Worm (Caenorhabditis elegans) whole organism, early embryonic: ENCODE results near the gene fbxb-47.
"Not testable (repeated sequence)": the region's sequence is repeated elsewhere in the genome, so short reads cannot be mapped to it uniquely, and the experiment has no call there.

Experiments used
- B0310.2 ChIP-seq: sonication (generic microtip); optimal IDR thresholded peaks from 2 replicates; lab custom pipeline; 2016; ENCODE audit warnings: mild to moderate bottlenecking, missing genetic modification characterization, missing compliant biosample characterization
- F13C5.2 ChIP-seq: sonication (generic microtip); optimal IDR thresholded peaks from 2 replicates; lab custom pipeline; 2017; ENCODE audit warnings: mild to moderate bottlenecking, missing genetic modification characterization, inconsistent platforms, missing compliant biosample characterization
- aly-1 ChIP-seq: sonication (generic microtip); optimal IDR thresholded peaks from 2 replicates; lab custom pipeline; 2016; ENCODE audit warnings: missing genetic modification characterization, missing compliant biosample characterization
- ama-1 ChIP-seq: fragments of 150-350 bp; optimal IDR thresholded peaks from 2 replicates; lab custom pipeline; 2014
- ceh-13 ChIP-seq: fragments of 200-800 bp; sonication (Bioruptor generic); optimal IDR thresholded peaks from 2 replicates; lab custom pipeline; 2018; ENCODE audit warnings: mild to moderate bottlenecking, missing genetic modification characterization, missing compliant biosample characterization
- ceh-36 ChIP-seq: sonication (generic microtip); optimal IDR thresholded peaks from 2 replicates; lab custom pipeline; 2016; ENCODE audit warnings: missing genetic modification characterization, inconsistent platforms, missing compliant biosample characterization
- ets-7 ChIP-seq: sonication (generic microtip); optimal IDR thresholded peaks from 2 replicates; lab custom pipeline; 2016; ENCODE audit warnings: missing genotype, missing genetic modification characterization, missing compliant biosample characterization
- flt-1 ChIP-seq: fragments of 200-800 bp; sonication (Bioruptor generic); IDR thresholded peaks from 2 replicates; pipeline ENCODE4 v1.3.6; 2022; ENCODE audit warnings: missing genetic modification characterization, missing compliant biosample characterization
- hmbx-1 ChIP-seq: sonication (generic microtip); optimal IDR thresholded peaks from 2 replicates; lab custom pipeline; 2016; ENCODE audit warnings: mild to moderate bottlenecking, missing genetic modification characterization, missing compliant biosample characterization
- hmg-4 ChIP-seq: fragments of 200-800 bp; sonication (Bioruptor generic); optimal IDR thresholded peaks from 2 replicates; lab custom pipeline; 2018; ENCODE audit warnings: mild to moderate bottlenecking, missing genetic modification characterization, missing compliant biosample characterization
- hnd-1 ChIP-seq: sonication (generic microtip); optimal IDR thresholded peaks from 2 replicates; lab custom pipeline; 2016; ENCODE audit warnings: missing genetic modification characterization, missing compliant biosample characterization
- pes-1 ChIP-seq: fragments of 200-800 bp; sonication (Bioruptor generic); IDR thresholded peaks from 2 replicates; pipeline ENCODE4 v1.3.6; 2022; ENCODE audit warnings: missing genetic modification reagents, missing genetic modification characterization, missing compliant biosample characterization
- scrt-1 ChIP-seq: fragments of 200-800 bp; sonication (Bioruptor generic); IDR thresholded peaks from 2 replicates; pipeline ENCODE4 v1.3.6; 2022; ENCODE audit warnings: missing genetic modification characterization, missing compliant biosample characterization
- sea-1 ChIP-seq: fragments of 200-800 bp; sonication (Bioruptor generic); conservative IDR thresholded peaks from 2 replicates; pipeline ENCODE4 v1.3.6; 2022; ENCODE audit warnings: missing genetic modification characterization, missing compliant biosample characterization
- tbx-11 ChIP-seq: fragments of 200-800 bp; sonication (Bioruptor generic); IDR thresholded peaks from 2 replicates; pipeline ENCODE4 v1.3.6; 2022; ENCODE audit warnings: missing genetic modification characterization, missing compliant biosample characterization
- tbx-37 ChIP-seq: fragments of 200-800 bp; sonication (Bioruptor generic); conservative IDR thresholded peaks from 2 replicates; pipeline ENCODE4 v1.3.6; 2022; ENCODE audit warnings: missing genetic modification reagents, missing genetic modification characterization, missing compliant biosample characterization
- tra-4 ChIP-seq: sonication (generic microtip); optimal IDR thresholded peaks from 2 replicates; lab custom pipeline; 2017; ENCODE audit warnings: missing genetic modification characterization, missing compliant biosample characterization

Gene fbxb-47

DNA sequence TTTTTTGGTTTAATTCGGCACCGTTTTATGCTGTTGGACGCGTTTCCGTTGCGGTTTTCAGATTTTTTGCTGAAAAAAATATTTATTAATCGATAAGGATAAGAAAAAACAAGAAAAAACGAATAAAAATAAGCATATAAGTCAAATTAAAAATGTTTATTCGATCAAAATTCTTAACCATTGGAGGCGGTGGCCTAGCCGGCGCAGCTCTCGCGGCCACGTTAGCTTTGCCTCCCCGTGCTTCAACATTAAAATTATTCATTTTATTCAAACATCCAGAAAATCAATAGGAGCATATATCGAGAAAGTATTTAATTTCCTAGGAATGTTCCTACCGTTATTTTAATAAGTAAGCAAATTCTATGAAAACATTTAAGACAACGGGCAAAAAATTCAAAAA is 40.4 kb downstream of the fbxb-47 start, which contains the start of gene ZC204.14:
Gene ZC204.14, minus strand, starts transcription at position 69 of the 400 bp plus-strand sequence.
- TF ChIP-seq hmg-4 (no peak), ets-7 (no peak), ceh-36 (no peak), pes-1 (GFP tag; lab: Robert Waterston, UW) (no peak), tbx-11 (GFP tag; lab: Robert Waterston, UW) (no peak), ama-1 (no peak), ceh-13 (no peak)

DNA sequence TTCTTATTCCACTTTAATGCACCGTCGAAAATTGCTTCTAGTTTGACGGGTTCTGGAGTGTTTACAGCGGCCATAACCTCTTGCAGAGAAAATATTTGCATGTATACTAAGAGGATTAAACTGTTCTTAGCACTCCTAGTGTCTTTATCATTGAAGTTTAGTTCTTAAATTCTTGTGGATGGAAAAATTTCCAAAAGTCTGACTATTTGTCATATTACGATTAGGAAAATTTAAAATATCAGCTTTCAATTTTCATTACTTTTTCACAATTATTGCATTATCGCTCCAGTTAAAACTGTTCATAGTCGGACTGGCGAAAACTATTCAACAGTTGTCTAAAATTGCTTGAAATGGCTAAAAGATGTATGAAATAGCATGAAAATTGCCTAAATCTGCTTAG is 42.4 kb downstream of the fbxb-47 start, which contains the start of gene ZC204.13:
Gene ZC204.13, minus strand, starts transcription at position 101 of the 400 bp plus-strand sequence.
- TF ChIP-seq pes-1 (GFP tag; lab: Robert Waterston, UW); sea-1 (GFP tag; lab: Robert Waterston, UW); ets-7: not testable (repeated sequence)

DNA sequence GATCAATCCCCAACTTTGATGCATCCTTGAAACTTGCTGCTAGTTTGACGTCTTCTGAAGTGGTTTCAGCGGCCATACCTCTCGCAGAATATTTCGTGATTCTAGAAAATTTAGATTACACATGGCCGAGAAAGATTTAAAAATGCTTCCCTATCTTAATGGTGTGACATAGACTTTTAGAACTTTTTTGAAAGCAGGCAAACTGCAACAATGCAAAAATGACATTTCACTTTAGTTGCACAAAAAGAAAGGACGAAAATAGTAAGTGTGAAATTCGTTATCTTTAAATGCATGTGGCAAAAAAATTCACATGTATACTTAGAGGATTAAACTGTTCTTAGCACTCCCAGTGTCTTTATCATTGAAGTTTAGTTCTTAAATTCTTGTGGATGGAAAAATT is 46.1 kb downstream of the fbxb-47 start, which contains the start of gene ZC204.12:
Gene ZC204.12, minus strand, starts transcription at position 101 of the 400 bp plus-strand sequence.
- TF ChIP-seq sea-1 (GFP tag; lab: Robert Waterston, UW), result no peak
- TF ChIP-seq tbx-11 (GFP tag; lab: Robert Waterston, UW), result no peak
- no peak for TF ChIP-seq scrt-1 (GFP tag; lab: Robert Waterston, UW)
- no peak for TF ChIP-seq ceh-13
- no peak for TF ChIP-seq aly-1 (tag; lab: Kevin White, UChicago)
- TF ChIP-seq ceh-36, result no peak
- TF ChIP-seq hmg-4, result no peak
- no peak for TF ChIP-seq ets-7

DNA sequence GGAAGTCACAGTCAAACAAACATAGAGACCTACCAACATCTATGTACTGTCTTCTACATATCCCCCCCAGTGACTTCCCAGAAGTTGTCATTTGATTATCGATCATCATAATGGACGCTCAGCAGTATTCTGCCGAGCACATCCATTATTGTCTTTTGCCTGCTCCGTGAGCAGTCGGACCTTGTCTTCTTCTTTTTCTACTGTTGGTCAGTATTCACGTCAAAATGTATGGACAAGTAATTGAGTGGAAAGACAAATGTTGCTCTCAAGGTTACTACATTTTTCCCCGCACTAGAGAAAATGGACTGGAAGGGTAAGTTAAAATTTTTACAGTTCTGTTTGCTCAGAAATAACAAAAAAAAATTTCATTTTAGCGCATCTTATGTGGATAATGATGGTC is 48.3 kb downstream of the fbxb-47 start, which contains the start of gene btb-12:
Gene btb-12, plus strand, starts transcription at position 301 of the 400 bp plus-strand sequence.
- no peak for TF ChIP-seq flt-1 (GFP tag; lab: Robert Waterston, UW)
- no peak for TF ChIP-seq tbx-11 (GFP tag; lab: Robert Waterston, UW)
- TF ChIP-seq scrt-1 (GFP tag; lab: Robert Waterston, UW), result no peak
- no peak for TF ChIP-seq tra-4 (tag; lab: Kevin White, UChicago)
- TF ChIP-seq hmbx-1 (tag; lab: Kevin White, UChicago), result no peak
- TF ChIP-seq ceh-36, result no peak
- TF ChIP-seq tbx-37, result no peak
- no peak for TF ChIP-seq ama-1
- TF ChIP-seq pes-1 (GFP tag; lab: Robert Waterston, UW), result no peak
- TF ChIP-seq hnd-1, result no peak

DNA sequence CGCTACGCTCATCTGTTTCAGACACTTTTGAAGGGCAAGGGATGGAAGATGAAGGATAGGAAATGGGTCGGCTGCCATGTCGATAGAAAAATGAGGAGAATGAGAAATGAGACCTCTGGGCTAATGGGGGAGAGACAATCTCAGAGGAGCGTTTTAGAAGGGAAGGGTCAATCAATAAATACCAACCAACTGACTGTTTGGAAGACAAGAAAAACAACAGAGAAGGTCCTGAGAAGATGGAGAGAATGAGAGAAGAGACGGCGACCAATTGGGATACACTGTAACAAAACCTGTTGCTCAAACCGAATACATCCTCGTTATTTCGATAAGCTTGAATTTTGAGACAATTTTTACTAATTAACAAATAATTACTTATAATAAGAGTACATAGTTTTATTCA is 49.9 kb downstream of the fbxb-47 start, which contains the start of gene fbxb-15:
Gene fbxb-15, minus strand, starts transcription at position 101 of the 400 bp plus-strand sequence.
- TF ChIP-seq ceh-36 (no peak), B0310.2 (no peak), pes-1 (GFP tag; lab: Robert Waterston, UW) (no peak), aly-1 (tag; lab: Kevin White, UChicago) (no peak), ama-1 (no peak), ets-7 (no peak), F13C5.2 (no peak), ceh-13 (no peak), hmbx-1 (tag; lab: Kevin White, UChicago) (no peak), hnd-1 (no peak), sea-1 (GFP tag; lab: Robert Waterston, UW) (no peak), hmg-4 (no peak)
